Worm (Caenorhabditis elegans) whole organism, L2 larva: ENCODE results near the gene C14A6.3.

Experiments
- nhr-11 ChIP-seq: fragments of 150-350 bp; optimal IDR thresholded peaks from 2 replicates; lab custom pipeline; 2014; ENCODE audit warnings: missing biosample characterization, missing genetic modification characterization
- skn-1 ChIP-seq: sonication (generic microtip); optimal IDR thresholded peaks from 2 replicates; lab custom pipeline; 2017; ENCODE audit warnings: missing biosample characterization, missing genetic modification characterization

DNA sequence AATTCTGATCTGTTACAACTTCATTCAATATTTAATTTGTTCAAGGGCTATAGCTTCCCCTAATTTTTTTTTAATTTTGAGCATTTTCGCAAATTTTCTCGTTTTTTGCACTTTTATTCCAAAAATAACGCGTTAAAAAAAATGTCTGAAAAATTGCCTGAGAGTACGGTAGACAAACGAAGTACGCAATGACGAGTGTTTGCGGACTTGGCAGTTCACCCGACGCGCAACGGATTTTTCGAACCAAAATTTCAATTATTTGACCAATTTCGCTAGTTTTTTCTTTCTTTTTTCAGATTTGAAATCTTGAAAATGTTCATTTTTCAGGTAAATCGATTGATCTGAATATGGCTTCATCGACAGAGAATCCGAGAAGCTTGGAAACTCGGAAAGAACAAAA, 19.0 kb upstream of the C14A6.3 start, which contains the start of gene fbxa-211:
- no peak for TF ChIP-seq skn-1
- TF ChIP-seq nhr-11 (tag; lab: Kevin White, UChicago), result no peak
